Worm (Caenorhabditis elegans) whole organism, L3 larva: ENCODE data around the gene rpa-1.

ENCODE experiments used
- ama-1 ChIP-seq: fragments of 150-350 bp; optimal IDR thresholded peaks from 2 replicates; lab custom pipeline; 2018
- nhr-11 ChIP-seq: fragments of 150-350 bp; optimal IDR thresholded peaks from 2 replicates; lab custom pipeline; 2014; ENCODE audit warnings: missing biosample characterization, missing genetic modification characterization

DNA sequence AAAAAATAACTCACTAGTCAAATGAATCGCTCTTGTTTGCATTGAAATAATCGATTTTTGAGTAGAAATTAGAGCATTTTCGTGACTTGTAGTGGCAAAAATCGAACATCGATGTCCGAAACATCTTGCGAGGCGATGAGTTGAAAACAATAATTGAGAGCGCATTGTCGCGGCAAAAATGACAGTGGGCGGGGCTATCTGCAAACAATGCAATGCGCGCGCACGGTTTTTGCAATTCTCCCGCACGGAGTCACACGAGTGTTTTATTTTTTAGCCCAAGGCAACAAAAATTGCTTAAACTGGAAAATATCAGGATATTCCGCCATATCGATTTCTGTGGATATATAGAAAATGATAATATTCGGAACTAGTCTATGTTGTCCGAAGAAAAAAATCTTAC lies 44.2 kb downstream of the rpa-1 start, which contains the start of gene B0495.9:
- TF ChIP-seq nhr-11 (tag; lab: Kevin White, UChicago) (no peak), ama-1 (peak; percentile 51)
